Worm (Caenorhabditis elegans) whole organism, L4 larva: Measurements from ENCODE around the gene rpt-4.

Experiments
- daf-12 ChIP-seq: fragments of 150-350 bp; optimal IDR thresholded peaks from 2 replicates; lab custom pipeline; 2014; ENCODE audit warnings: missing biosample characterization, missing genetic modification reagents, missing genetic modification characterization
- hmg-1.1 ChIP-seq: fragments of 200-800 bp; sonication (Bioruptor generic); IDR thresholded peaks from 2 replicates; pipeline ENCODE4 v1.3.6; 2022; ENCODE audit warnings: missing genetic modification reagents, missing genetic modification characterization, missing compliant biosample characterization

DNA sequence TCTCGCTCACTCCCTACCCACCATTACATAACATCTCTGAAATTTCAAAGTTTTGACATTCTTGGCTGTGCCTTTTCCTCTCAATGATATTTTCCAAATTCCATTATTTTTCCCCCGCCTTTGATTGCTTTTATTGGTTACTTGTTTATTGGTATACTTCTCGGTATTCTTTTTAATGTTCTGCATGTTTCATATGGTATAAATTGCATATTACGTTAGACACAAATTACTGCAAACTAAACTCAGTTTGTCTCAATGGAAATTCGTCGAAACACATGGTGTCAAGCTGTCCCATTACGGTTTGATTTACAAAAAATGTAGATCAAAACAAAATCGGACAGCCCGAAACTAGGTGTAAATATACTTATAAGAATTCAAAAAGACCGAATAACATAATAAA is 24.1 kb downstream of the rpt-4 start:
- TF ChIP-seq daf-12 (no peak), hmg-1.1 (no peak)
